Fruit fly (Drosophila melanogaster) whole organism, embryonic: ENCODE results near the gene Vago.

Experiments
- BEAF-32 ChIP-seq: fragments of 200-800 bp; sonication (Bioruptor generic); optimal IDR thresholded peaks from 3 replicates; lab custom pipeline; 2017; ENCODE audit warnings: missing biosample characterization, missing genetic modification characterization, mild to moderate bottlenecking, moderate library complexity, missing genetic modification reagents
- CG1024 ChIP-seq: fragments of 200-800 bp; sonication (Bioruptor generic); IDR thresholded peaks from 2 replicates; pipeline ENCODE4 v1.3.6; 2022; ENCODE audit warnings: missing biosample characterization, missing genetic modification characterization
- CG11504 ChIP-seq: fragments of 200-800 bp; sonication (Bioruptor generic); optimal IDR thresholded peaks from 3 replicates; lab custom pipeline; 2019; ENCODE audit warnings: missing biosample characterization, mild to moderate bottlenecking, missing genetic modification characterization, moderate library complexity
- CG12104 ChIP-seq: fragments of 200-800 bp; sonication (Bioruptor generic); optimal IDR thresholded peaks from 3 replicates; lab custom pipeline; 2016; ENCODE audit warnings: missing biosample characterization, missing genetic modification characterization
- CG12942 ChIP-seq: fragments of 200-800 bp; sonication (Bioruptor generic); optimal IDR thresholded peaks from 3 replicates; lab custom pipeline; 2016; ENCODE audit warnings: missing biosample characterization, missing genetic modification characterization
- CG13287 ChIP-seq: fragments of 200-800 bp; sonication (Bioruptor generic); IDR thresholded peaks from 2 replicates; pipeline ENCODE4 v1.3.6; 2022; ENCODE audit warnings: missing biosample characterization, missing genetic modification characterization; ENCODE audit not compliant: partially characterized antibody
- CG1529 ChIP-seq: fragments of 200-800 bp; sonication (Bioruptor generic); optimal IDR thresholded peaks from 3 replicates; lab custom pipeline; 2018; ENCODE audit warnings: missing biosample characterization, missing genetic modification characterization
- CG16813 ChIP-seq: fragments of 200-800 bp; sonication (Bioruptor generic); IDR thresholded peaks from 3 replicates; pipeline ENCODE4 v1.3.6; 2022; ENCODE audit warnings: missing biosample characterization, missing genetic modification characterization; ENCODE audit not compliant: partially characterized antibody
- CG18619 ChIP-seq: fragments of 200-800 bp; sonication (Bioruptor generic); optimal IDR thresholded peaks from 3 replicates; lab custom pipeline; 2017; ENCODE audit warnings: missing biosample characterization, mild to moderate bottlenecking, missing genetic modification characterization
- CG2116 ChIP-seq: fragments of 200-800 bp; sonication (Bioruptor generic); optimal IDR thresholded peaks from 3 replicates; lab custom pipeline; 2018; ENCODE audit warnings: missing biosample characterization, mild to moderate bottlenecking, missing genetic modification characterization
- CG2129 ChIP-seq: fragments of 200-800 bp; sonication (Bioruptor generic); IDR thresholded peaks from 2 replicates; pipeline ENCODE4 v1.3.6; 2022; ENCODE audit warnings: missing biosample characterization, missing genetic modification characterization; ENCODE audit not compliant: partially characterized antibody
- CG33557 ChIP-seq: fragments of 200-800 bp; sonication (Bioruptor generic); optimal IDR thresholded peaks from 2 replicates; lab custom pipeline; 2019; ENCODE audit warnings: missing biosample characterization, mild to moderate bottlenecking, missing genetic modification characterization, moderate library complexity
- CG34376 ChIP-seq: fragments of 200-800 bp; sonication (Bioruptor generic); optimal IDR thresholded peaks from 2 replicates; lab custom pipeline; 2018; ENCODE audit warnings: missing biosample characterization, mild to moderate bottlenecking, missing genetic modification characterization
- CG4282 ChIP-seq: fragments of 200-800 bp; sonication (Bioruptor generic); optimal IDR thresholded peaks from 2 replicates; lab custom pipeline; 2016; ENCODE audit warnings: missing biosample characterization, missing genetic modification characterization
- CG6791 ChIP-seq: fragments of 200-800 bp; sonication (Bioruptor generic); IDR thresholded peaks from 3 replicates; pipeline ENCODE4 v1.3.6; 2022; ENCODE audit warnings: missing biosample characterization, missing genetic modification characterization; ENCODE audit not compliant: partially characterized antibody
- CG7963 ChIP-seq: fragments of 200-800 bp; sonication (Bioruptor generic); IDR thresholded peaks from 3 replicates; pipeline ENCODE4 v1.3.6; 2022; ENCODE audit warnings: missing biosample characterization, missing genetic modification characterization; ENCODE audit not compliant: partially characterized antibody
- CG8388 ChIP-seq: fragments of 200-800 bp; sonication (Bioruptor generic); optimal IDR thresholded peaks from 2 replicates; lab custom pipeline; 2019; ENCODE audit warnings: missing biosample characterization, mild to moderate bottlenecking, missing genetic modification characterization, moderate library complexity
- Dbx ChIP-seq: fragments of 200-800 bp; sonication (Bioruptor generic); IDR thresholded peaks from 3 replicates; pipeline ENCODE4 v1.3.6; 2022; ENCODE audit warnings: missing biosample characterization, missing genetic modification characterization
- Doc3 ChIP-seq: fragments of 200-800 bp; sonication (Bioruptor generic); IDR thresholded peaks from 3 replicates; pipeline ENCODE4 v1.3.6; 2022; ENCODE audit warnings: missing biosample characterization, missing genetic modification characterization; ENCODE audit not compliant: partially characterized antibody
- Dp ChIP-seq: fragments of 200-800 bp; sonication (Bioruptor generic); optimal IDR thresholded peaks from 2 replicates; lab custom pipeline; 2018; ENCODE audit warnings: missing biosample characterization, mild to moderate bottlenecking, missing genetic modification characterization, moderate library complexity
- Dref ChIP-seq: fragments of 200-800 bp; sonication (Bioruptor generic); IDR thresholded peaks from 2 replicates; pipeline ENCODE4 v1.3.6; 2022; ENCODE audit warnings: missing biosample characterization, missing genetic modification characterization
- Gsc ChIP-seq: fragments of 200-800 bp; sonication (Bioruptor generic); IDR thresholded peaks from 2 replicates; pipeline ENCODE4 v1.3.6; 2022; ENCODE audit warnings: missing biosample characterization, missing genetic modification characterization
- Gug ChIP-seq: fragments of 200-800 bp; sonication (Bioruptor generic); IDR thresholded peaks from 4 replicates; pipeline ENCODE4 v1.3.6; 2022; ENCODE audit warnings: missing biosample characterization, missing genetic modification characterization
- HLH4C ChIP-seq: fragments of 200-800 bp; sonication (Bioruptor generic); IDR thresholded peaks from 3 replicates; pipeline ENCODE4 v1.3.6; 2022; ENCODE audit warnings: missing biosample characterization, missing genetic modification characterization; ENCODE audit not compliant: partially characterized antibody
- Hmx ChIP-seq: fragments of 200-800 bp; sonication (Bioruptor generic); optimal IDR thresholded peaks from 2 replicates; lab custom pipeline; 2016; ENCODE audit warnings: missing biosample characterization, missing genetic modification characterization
- MBD-R2 ChIP-seq: fragments of 200-800 bp; sonication (Bioruptor generic); IDR thresholded peaks from 2 replicates; pipeline ENCODE4 v1.3.6; 2022; ENCODE audit warnings: missing biosample characterization, missing genetic modification characterization
- Pdp1 ChIP-seq, 2 experiments: fragments of 200-800 bp; sonication (Bioruptor generic); optimal IDR thresholded peaks; 3 replicates each; lab custom pipeline; 2016; ENCODE audit warnings: missing biosample characterization in 2 of 2, missing genetic modification characterization in 2 of 2, mild to moderate bottlenecking in 1 of 2, moderate library complexity in 1 of 2
- Ravus ChIP-seq: fragments of 200-800 bp; sonication (Bioruptor generic); IDR thresholded peaks from 2 replicates; pipeline ENCODE4 v1.3.6; 2022; ENCODE audit warnings: missing biosample characterization, missing genetic modification characterization
- TFAM ChIP-seq: fragments of 200-800 bp; sonication (Bioruptor generic); optimal IDR thresholded peaks from 2 replicates; lab custom pipeline; 2017; ENCODE audit warnings: missing biosample characterization, missing genetic modification characterization, inconsistent platforms
- amos ChIP-seq: fragments of 200-800 bp; sonication (Bioruptor generic); IDR thresholded peaks from 2 replicates; pipeline ENCODE4 v1.3.6; 2022; ENCODE audit warnings: missing biosample characterization, missing genetic modification characterization; ENCODE audit not compliant: partially characterized antibody
- ato ChIP-seq: fragments of 200-800 bp; sonication (Bioruptor generic); IDR thresholded peaks from 2 replicates; pipeline ENCODE4 v1.3.6; 2022; ENCODE audit warnings: missing biosample characterization, missing genetic modification characterization; ENCODE audit not compliant: partially characterized antibody
- bbx ChIP-seq: fragments of 200-800 bp; sonication (Bioruptor generic); IDR thresholded peaks from 2 replicates; pipeline ENCODE4 v1.3.6; 2022; ENCODE audit warnings: missing biosample characterization, missing genetic modification characterization; ENCODE audit not compliant: partially characterized antibody
- dmrt99B ChIP-seq: fragments of 200-800 bp; sonication (Bioruptor generic); optimal IDR thresholded peaks from 2 replicates; lab custom pipeline; 2018; ENCODE audit warnings: missing biosample characterization, mild to moderate bottlenecking, missing genetic modification characterization, moderate library complexity
- ewg ChIP-seq: fragments of 200-800 bp; sonication (Bioruptor generic); optimal IDR thresholded peaks from 3 replicates; lab custom pipeline; 2017; ENCODE audit warnings: mild to moderate bottlenecking, missing biosample characterization, missing genetic modification reagents, missing genetic modification characterization
- exex ChIP-seq: fragments of 200-800 bp; sonication (Bioruptor generic); optimal IDR thresholded peaks from 4 replicates; lab custom pipeline; 2018; ENCODE audit warnings: missing biosample characterization, mild to moderate bottlenecking, missing genetic modification characterization, moderate library complexity
- gsb-n ChIP-seq: fragments of 200-800 bp; sonication (Bioruptor generic); optimal IDR thresholded peaks from 3 replicates; lab custom pipeline; 2018; ENCODE audit warnings: missing biosample characterization, mild to moderate bottlenecking, missing genetic modification characterization
- hbn ChIP-seq: fragments of 200-800 bp; sonication (Bioruptor generic); IDR thresholded peaks from 2 replicates; pipeline ENCODE4 v1.3.6; 2022; ENCODE audit warnings: missing biosample characterization, missing genetic modification characterization; ENCODE audit not compliant: partially characterized antibody
- nerfin-2 ChIP-seq: fragments of 200-800 bp; sonication (Bioruptor generic); IDR thresholded peaks from 2 replicates; pipeline ENCODE4 v1.3.6; 2022; ENCODE audit warnings: missing biosample characterization, missing genetic modification characterization; ENCODE audit not compliant: partially characterized antibody
- sna ChIP-seq: fragments of 200-800 bp; sonication (Bioruptor generic); IDR thresholded peaks from 2 replicates; pipeline ENCODE4 v1.3.6; 2022; ENCODE audit warnings: missing biosample characterization, missing genetic modification characterization; ENCODE audit not compliant: partially characterized antibody
- tna ChIP-seq: fragments of 200-800 bp; sonication (Bioruptor generic); IDR thresholded peaks from 2 replicates; pipeline ENCODE4 v1.3.6; 2022; ENCODE audit warnings: missing biosample characterization, missing genetic modification characterization; ENCODE audit not compliant: partially characterized antibody
- trem ChIP-seq: fragments of 200-800 bp; optimal IDR thresholded peaks from 3 replicates; lab custom pipeline; 2019; ENCODE audit warnings: missing biosample characterization, mild to moderate bottlenecking, missing genetic modification characterization, moderate library complexity
- vnd ChIP-seq: fragments of 200-800 bp; sonication (Bioruptor generic); IDR thresholded peaks from 3 replicates; pipeline ENCODE4 v1.3.6; 2022; ENCODE audit warnings: missing biosample characterization, missing genetic modification characterization; ENCODE audit not compliant: partially characterized antibody

Vago gene

DNA sequence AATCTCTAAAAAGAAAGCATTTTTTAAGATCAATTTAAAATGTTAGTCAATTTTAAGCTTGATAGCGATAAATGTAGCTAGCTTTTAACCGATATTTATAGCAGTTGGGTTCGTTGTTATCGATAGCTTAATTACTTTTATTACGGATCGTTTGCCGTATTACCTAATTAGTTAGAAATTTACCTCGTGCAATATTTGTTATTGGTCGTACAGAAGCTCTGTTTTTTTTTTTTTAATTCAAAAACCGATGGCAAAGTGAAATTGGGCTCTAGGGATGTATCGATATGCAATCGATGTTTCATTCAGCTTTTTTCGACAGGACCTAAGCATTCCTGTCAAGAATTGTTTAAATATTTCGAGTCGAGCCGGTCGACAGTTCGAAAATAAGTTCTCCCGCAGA is 3.1 kb downstream of the Vago start, which contains the start of gene CG2061 (continued):
- TF ChIP-seq ato (peak; percentile 46; the same call in 1 of the 2 replicates), Hmx (no peak), Pdp1 (GFP tag; optimal IDR thresholded peaks at IDR 0.05; lab: Kevin White, UChicago) (peak in 1 of 2 experiments; percentile 14), CG1529 (GFP tag; lab: Kevin White, UChicago) (no peak), MBD-R2 (GFP tag; lab: Robert Waterston, UW) (no peak), CG13287 (GFP tag; lab: Robert Waterston, UW) (peak; percentile 81), Doc3 (GFP tag; lab: Robert Waterston, UW) (peak; percentile 72; the same call in 2 of the 3 replicates), Dref (GFP tag; lab: Robert Waterston, UW) (peak; percentile 56), TFAM (GFP tag; lab: Kevin White, UChicago) (no peak), CG6791 (GFP tag; lab: Robert Waterston, UW) (peak; percentile 58; the same call in 2 of the 3 replicates), CG2129 (GFP tag; lab: Robert Waterston, UW) (peak; percentile 36; the same call in 1 of the 2 replicates), CG1024 (GFP tag; lab: Robert Waterston, UW) (no peak), nerfin-2 (GFP tag; lab: Robert Waterston, UW) (peak; percentile 71), vnd (GFP tag; lab: Robert Waterston, UW) (peak; percentile 68), CG4282 (GFP tag; lab: Kevin White, UChicago) (no peak), exex (peak; percentile 13), amos (GFP tag; lab: Robert Waterston, UW) (peak; percentile 63; the same call in 1 of the 2 replicates), Gug (no peak), gsb-n (tag; lab: Kevin White, UChicago) (no peak), trem (tag; lab: Kevin White, UChicago) (no peak), CG12942 (GFP tag; lab: Kevin White, UChicago) (no peak), dmrt99B (tag; lab: Kevin White, UChicago) (no peak), bbx (GFP tag; lab: Robert Waterston, UW) (peak; percentile 68), BEAF-32 (GFP tag; lab: Kevin White, UChicago) (peak; percentile 68), CG2116 (GFP tag; lab: Kevin White, UChicago) (peak; percentile 71), CG33557 (GFP tag; lab: Kevin White, UChicago) (no peak), HLH4C (GFP tag; lab: Robert Waterston, UW) (peak; percentile 87), CG12104 (no peak), CG34376 (GFP tag; lab: Kevin White, UChicago) (no peak), CG8388 (GFP tag; lab: Kevin White, UChicago) (no peak), CG7963 (GFP tag; lab: Robert Waterston, UW) (peak; percentile 52; the same call in 1 of the 3 replicates), Ravus (GFP tag; lab: Robert Waterston, UW) (no peak), CG11504 (no peak), Dp (GFP tag; lab: Kevin White, UChicago) (peak; percentile 38), Gsc (no peak), CG18619 (GFP tag; lab: Kevin White, UChicago) (no peak), tna (GFP tag; lab: Robert Waterston, UW) (peak; percentile 72), hbn (GFP tag; lab: Robert Waterston, UW) (peak; percentile 58), CG16813 (GFP tag; lab: Robert Waterston, UW) (peak; percentile 66; the same call in 2 of the 3 replicates), Dbx (no peak), sna (peak; percentile 74), ewg (GFP tag; lab: Kevin White, UChicago) (no peak)
